Fruit fly (Drosophila melanogaster): Measurements from ENCODE around the gene CG3407.
A peak's percentile ranks its signal among the peaks of the same experiment; 100 is the strongest.

The CG3407 gene

dm6 chr2L:3844898-3845713, 31.9 kb upstream of the CG3407 start (continued):
- no peak for TF ChIP-seq bowl (GFP tag; IDR thresholded peaks at IDR 0.05)
- no peak for TF ChIP-seq CG8089 (GFP tag; optimal IDR thresholded peaks at IDR 0.05)
- TF ChIP-seq Poxn (GFP tag; IDR thresholded peaks at IDR 0.05), result no peak
- no peak for TF ChIP-seq run (tag; optimal IDR thresholded peaks at IDR 0.05)
- TF ChIP-seq Dek (tag; optimal IDR thresholded peaks at IDR 0.05), result no peak
- TF ChIP-seq CG30431 (GFP tag; optimal IDR thresholded peaks at IDR 0.05), result no peak
- no peak for TF ChIP-seq toy (GFP tag; IDR thresholded peaks at IDR 0.05)
- no peak for TF ChIP-seq zfh1 (GFP tag; IDR thresholded peaks at IDR 0.05)
- TF ChIP-seq CG10654 (GFP tag; optimal IDR thresholded peaks at IDR 0.05), result no peak
- no peak for TF ChIP-seq ap (GFP tag; IDR thresholded peaks at IDR 0.05)
- no peak for TF ChIP-seq sim (GFP tag; IDR thresholded peaks at IDR 0.05)
- TF ChIP-seq CG11456 (GFP tag; IDR thresholded peaks at IDR 0.05), result no peak
- TF ChIP-seq Abd-B (GFP tag; optimal IDR thresholded peaks at IDR 0.05), result no peak
- no peak for TF ChIP-seq CG9932 (GFP tag; IDR thresholded peaks at IDR 0.05)
- no peak for TF ChIP-seq Lim3 (GFP tag; IDR thresholded peaks at IDR 0.05)
- TF ChIP-seq grn (GFP tag; optimal IDR thresholded peaks at IDR 0.05), result no peak
- TF ChIP-seq CG6683 (GFP tag; optimal IDR thresholded peaks at IDR 0.05), result no peak
- no peak for TF ChIP-seq Drgx (GFP tag; IDR thresholded peaks at IDR 0.05)
- TF ChIP-seq CG10209 (GFP tag; optimal IDR thresholded peaks at IDR 0.05), result no peak
- no peak for TF ChIP-seq yki (optimal IDR thresholded peaks at IDR 0.05)
- TF ChIP-seq CG11696 (GFP tag; IDR thresholded peaks at IDR 0.05), result no peak
- TF ChIP-seq CG13296 (GFP tag; optimal IDR thresholded peaks at IDR 0.05), result no peak
- TF ChIP-seq tin (GFP tag; optimal IDR thresholded peaks at IDR 0.05), result no peak
- no peak for TF ChIP-seq CG1832 (GFP tag; optimal IDR thresholded peaks at IDR 0.05)
- no peak for TF ChIP-seq CG6813 (GFP tag; optimal IDR thresholded peaks at IDR 0.05)
- TF ChIP-seq luna (GFP tag; optimal IDR thresholded peaks at IDR 0.05), result no peak
- no peak for TF ChIP-seq tgo (GFP tag; IDR thresholded peaks at IDR 0.05)
- no peak for TF ChIP-seq CkIIα-i1 (GFP tag; IDR thresholded peaks at IDR 0.05)
- no peak for TF ChIP-seq bab2 (GFP tag; optimal IDR thresholded peaks at IDR 0.05)
- peak; percentile 56 for TF ChIP-seq CG9727 (GFP tag; optimal IDR thresholded peaks at IDR 0.05)
- no peak for TF ChIP-seq CG10366 (GFP tag; IDR thresholded peaks at IDR 0.05)
- no peak for TF ChIP-seq fd3F (GFP tag; optimal IDR thresholded peaks at IDR 0.05)
- TF ChIP-seq Ets97D (GFP tag; optimal IDR thresholded peaks at IDR 0.05), result no peak
- no peak for TF ChIP-seq Mrtf (GFP tag; IDR thresholded peaks at IDR 0.05)
- TF ChIP-seq CG1602 (GFP tag; optimal IDR thresholded peaks at IDR 0.05), result no peak
- TF ChIP-seq sisA (GFP tag; IDR thresholded peaks at IDR 0.05), result no peak
- no peak for TF ChIP-seq CG8281 (tag; optimal IDR thresholded peaks at IDR 0.05)
- no peak for TF ChIP-seq CG2120 (GFP tag; optimal IDR thresholded peaks at IDR 0.05)
- TF ChIP-seq Doc3 (GFP tag; IDR thresholded peaks at IDR 0.05; ENCODE audit: partially characterized antibody), result no peak
- no peak for TF ChIP-seq CHES-1-like (GFP tag; optimal IDR thresholded peaks at IDR 0.05)
- TF ChIP-seq gcm (GFP tag; optimal IDR thresholded peaks at IDR 0.05), result peak; percentile 16
- no peak for TF ChIP-seq CG10462 (GFP tag; optimal IDR thresholded peaks at IDR 0.05)
- no peak for TF ChIP-seq CG11723 (GFP tag; optimal IDR thresholded peaks at IDR 0.05)
- no peak for TF ChIP-seq BEAF-32 (GFP tag; optimal IDR thresholded peaks at IDR 0.05)
- TF ChIP-seq wdn (GFP tag; IDR thresholded peaks at IDR 0.05), result no peak
- TF ChIP-seq GATAe (GFP tag; conservative IDR thresholded peaks at IDR 0.05), result no peak
- no peak for TF ChIP-seq CG6254 (GFP tag; optimal IDR thresholded peaks at IDR 0.05)
- peak; percentile 33 for TF ChIP-seq Ssrp (tag; optimal IDR thresholded peaks at IDR 0.05)
- no peak for TF ChIP-seq HHEX (GFP tag; optimal IDR thresholded peaks at IDR 0.05)
- TF ChIP-seq CG6654 (GFP tag; optimal IDR thresholded peaks at IDR 0.05), result no peak
- no peak for TF ChIP-seq fd102C (GFP tag; optimal IDR thresholded peaks at IDR 0.05)

Measured in whole organism, embryonic.